Fruit fly (Drosophila melanogaster) Kc167 (cell line): ENCODE measurements around the gene HP1c.

Experiments
- Myc ChIP-seq: fragments of >200 bp; optimal IDR thresholded peaks from 2 replicates; lab custom pipeline; 2017; ENCODE audit warnings: missing external identifiers
- Sin3A ChIP-seq: fragments of >200 bp; optimal IDR thresholded peaks from 2 replicates; lab custom pipeline; 2018; ENCODE audit warnings: missing external identifiers
- h ChIP-seq: fragments of >200 bp; optimal IDR thresholded peaks from 3 replicates; lab custom pipeline; 2018; ENCODE audit warnings: missing external identifiers
- insv ChIP-seq: fragments of >200 bp; optimal IDR thresholded peaks from 3 replicates; lab custom pipeline; 2018; ENCODE audit warnings: missing external identifiers
- psq ChIP-seq: fragments of >200 bp; optimal IDR thresholded peaks from 2 replicates; lab custom pipeline; 2017; ENCODE audit warnings: missing external identifiers
- ttk ChIP-seq: sonication (Bioruptor generic); optimal IDR thresholded peaks from 2 replicates; lab custom pipeline; 2017; ENCODE audit warnings: missing external identifiers

Gene HP1c

DNA sequence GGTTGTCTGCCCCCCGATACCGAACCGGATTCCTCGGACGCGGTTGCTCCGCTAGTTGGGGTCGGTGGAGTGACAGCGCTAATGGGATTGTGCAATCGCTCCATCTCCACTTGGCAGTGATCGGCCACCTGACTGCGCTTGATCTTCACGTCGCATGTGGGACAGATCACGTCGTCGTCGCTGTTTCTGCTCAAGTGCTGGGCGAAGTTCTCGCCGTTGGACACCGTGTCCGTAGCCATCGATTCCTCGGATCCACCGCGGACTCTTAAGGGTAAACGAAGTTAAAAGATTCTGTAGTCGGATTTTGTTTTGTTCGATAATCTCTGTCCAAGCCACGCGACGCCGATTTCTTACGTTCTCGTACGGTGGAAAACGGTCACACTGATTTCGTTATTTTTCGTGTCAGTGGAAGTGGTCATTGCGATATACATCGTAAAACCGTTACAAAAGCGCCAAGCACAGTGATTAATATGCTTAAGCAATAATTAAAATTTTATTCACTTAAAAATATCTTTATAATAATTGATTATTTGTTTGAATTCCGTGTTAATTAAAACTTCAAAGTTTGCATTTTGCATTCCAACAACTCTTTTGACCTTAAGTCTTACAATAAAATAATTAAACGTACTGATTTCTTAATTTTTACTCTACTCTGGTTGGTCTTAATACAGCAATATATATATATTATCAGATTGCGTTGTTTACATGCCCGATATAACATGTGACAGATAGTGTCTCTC is 19.2 kb upstream of the HP1c start, which contains the start of gene RNF220:
TSS of gene RNF220 (minus strand) at position 384 of the 740 bp plus-strand sequence.
- TF ChIP-seq Sin3A (lab: Kevin White, UChicago) (no peak), psq (lab: Kevin White, UChicago) (peak; percentile 73), Myc (lab: Kevin White, UChicago) (no peak)

dm6 chr3R:22726771-22727455 is 18.5 kb upstream of the HP1c start, which contains the start of gene CG45049:
TSS of gene CG45049 (plus strand) at chr3R:22726967.
- TF ChIP-seq psq (lab: Kevin White, UChicago) (no peak), Myc (lab: Kevin White, UChicago) (no peak), Sin3A (lab: Kevin White, UChicago) (no peak), h (lab: Kevin White, UChicago) (no peak), insv (no peak), ttk (no peak)

- no peak for TF ChIP-seq psq (lab: Kevin White, UChicago)
- TF ChIP-seq Myc (lab: Kevin White, UChicago): no peak
- TF ChIP-seq h (lab: Kevin White, UChicago): no peak
- no peak for TF ChIP-seq insv
- no peak for TF ChIP-seq ttk
Measured at dm6 chr3R:22727456-22727833, 18.0 kb upstream of the HP1c start.

DNA sequence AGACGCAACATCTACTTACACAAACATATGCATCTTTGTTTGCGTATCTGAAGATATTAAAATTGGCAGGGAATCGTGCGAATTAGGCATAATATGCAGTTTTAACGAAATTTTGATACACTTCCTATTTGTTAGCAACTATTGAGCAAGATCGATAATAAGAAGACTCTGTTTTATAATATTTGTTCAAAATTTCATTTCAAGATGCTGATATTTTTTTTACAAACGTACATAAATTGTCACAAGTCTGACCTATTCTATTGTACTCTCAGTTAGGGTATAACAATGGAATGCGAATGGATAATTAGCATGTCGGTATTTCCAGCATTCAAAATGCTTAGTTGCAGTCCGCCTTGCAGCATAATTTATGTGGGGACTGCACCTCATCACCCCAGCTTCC is 17.6 kb upstream of the HP1c start:
- no peak for TF ChIP-seq Myc (lab: Kevin White, UChicago)
- TF ChIP-seq psq (lab: Kevin White, UChicago): no peak
- TF ChIP-seq h (lab: Kevin White, UChicago): no peak
- TF ChIP-seq ttk: no peak

DNA sequence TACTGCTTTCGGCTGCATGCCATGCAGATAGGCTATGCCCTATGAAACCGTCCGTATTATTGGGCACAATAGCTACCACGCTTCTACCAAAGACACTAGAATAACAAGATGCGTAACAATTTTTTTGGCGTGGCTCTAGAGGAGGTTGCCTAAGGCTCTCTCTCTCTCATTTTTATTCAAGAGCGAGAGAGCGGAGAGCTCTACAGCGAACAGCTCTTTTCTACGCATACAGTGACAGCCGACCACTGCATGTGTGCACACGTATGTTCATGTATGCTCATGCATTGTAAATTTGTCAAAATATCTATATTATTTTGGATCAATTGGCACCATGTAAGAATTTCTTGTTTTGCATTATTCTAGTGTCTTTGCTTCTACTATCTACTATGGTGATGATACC is 12.4 kb upstream of the HP1c start:
- no peak for TF ChIP-seq Sin3A (lab: Kevin White, UChicago)
- TF ChIP-seq ttk: no peak
- no peak for TF ChIP-seq h (lab: Kevin White, UChicago)
- TF ChIP-seq Myc (lab: Kevin White, UChicago): no peak
- TF ChIP-seq insv: no peak
- no peak for TF ChIP-seq psq (lab: Kevin White, UChicago)

dm6 chr3R:22733751-22734150 is 11.7 kb upstream of the HP1c start, which contains the start of gene Takl2:
TSS of gene Takl2 (minus strand) at chr3R:22733851.
- no peak for TF ChIP-seq Myc (lab: Kevin White, UChicago)
- no peak for TF ChIP-seq insv
- TF ChIP-seq psq (lab: Kevin White, UChicago): no peak
- no peak for TF ChIP-seq h (lab: Kevin White, UChicago)

DNA sequence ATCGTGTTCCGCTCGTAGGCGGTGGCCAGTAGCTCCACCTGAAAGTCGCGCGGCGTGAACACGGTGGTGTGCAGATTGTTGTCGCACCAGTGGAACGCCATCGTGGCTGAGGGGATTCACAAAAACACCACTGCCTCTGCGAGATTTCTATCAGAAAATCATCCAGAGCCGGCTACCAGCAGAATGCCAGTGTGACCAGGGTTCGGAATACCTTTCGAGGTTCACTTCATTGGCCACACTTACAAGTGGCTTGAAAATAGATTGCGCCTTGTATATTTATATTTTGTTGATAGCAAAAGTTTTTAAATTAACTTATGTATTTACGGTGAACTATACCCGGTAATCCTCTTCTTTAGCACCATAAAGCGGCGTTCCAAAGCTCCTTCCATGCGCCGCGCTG is 4.5 kb upstream of the HP1c start, which contains the start of the genes Dcr-1 and CG6985:
TSS of gene Dcr-1 (minus strand) at position 162 of the 400 bp plus-strand sequence.
TSS of gene CG6985 (plus strand) at position 221 of the 400 bp plus-strand sequence.
- TF ChIP-seq insv (no peak), ttk (no peak), Myc (lab: Kevin White, UChicago) (no peak), psq (lab: Kevin White, UChicago) (no peak), Sin3A (lab: Kevin White, UChicago) (no peak), h (lab: Kevin White, UChicago) (no peak)

dm6 chr3R:22747423-22748090 is 2.1 kb downstream of the HP1c start, which contains the start of gene CG17141:
TSS of gene CG17141 (minus strand) at chr3R:22747599.
- no peak for TF ChIP-seq psq (lab: Kevin White, UChicago)

dm6 chr3R:22748956-22749355 is 3.5 kb downstream of the HP1c start, which contains the start of gene CG31139:
TSS of gene CG31139 (minus strand) at chr3R:22749056.
- TF ChIP-seq insv: no peak
- no peak for TF ChIP-seq Sin3A (lab: Kevin White, UChicago)
- TF ChIP-seq psq (lab: Kevin White, UChicago): no peak
- no peak for TF ChIP-seq Myc (lab: Kevin White, UChicago)
- no peak for TF ChIP-seq ttk
- TF ChIP-seq h (lab: Kevin White, UChicago): no peak

dm6 chr3R:22750039-22750438 is 4.6 kb downstream of the HP1c start:
- no peak for TF ChIP-seq Myc (lab: Kevin White, UChicago)
- TF ChIP-seq h (lab: Kevin White, UChicago): no peak
- no peak for TF ChIP-seq ttk
- TF ChIP-seq insv: no peak
- no peak for TF ChIP-seq psq (lab: Kevin White, UChicago)
- no peak for TF ChIP-seq Sin3A (lab: Kevin White, UChicago)

DNA sequence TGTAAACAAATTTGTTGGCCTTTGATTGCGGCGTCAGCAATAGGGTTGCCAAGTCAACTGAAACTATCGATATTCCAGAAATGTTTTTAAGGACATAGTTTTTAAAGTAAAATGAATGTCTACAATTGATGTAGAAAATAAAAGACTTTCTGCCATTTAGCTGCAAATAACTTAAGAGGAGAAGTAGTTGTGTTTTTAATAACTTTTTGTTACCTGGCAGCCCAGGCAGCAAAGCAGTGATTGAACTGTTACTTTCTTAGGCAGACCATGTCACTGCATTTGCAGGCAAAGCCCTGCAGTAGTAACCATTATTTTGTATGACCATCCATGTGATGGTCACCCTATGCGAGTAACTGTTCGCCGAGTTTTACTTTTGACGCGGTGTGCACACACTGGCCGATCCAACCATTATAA is 5.1 kb downstream of the HP1c start, which contains the start of the genes rumi, CG7029 and Usp12-46:
TSS of gene rumi (minus strand) at position 64 of the 414 bp plus-strand sequence.
TSS of gene CG7029 (plus strand) at position 368 of the 414 bp plus-strand sequence.
TSS of gene Usp12-46 (plus strand) at position 368 of the 414 bp plus-strand sequence.
- TF ChIP-seq Sin3A (lab: Kevin White, UChicago): no peak
- TF ChIP-seq ttk: no peak
- no peak for TF ChIP-seq Myc (lab: Kevin White, UChicago)
- TF ChIP-seq insv: no peak
- TF ChIP-seq h (lab: Kevin White, UChicago): no peak
- no peak for TF ChIP-seq psq (lab: Kevin White, UChicago)

- no peak for TF ChIP-seq h (lab: Kevin White, UChicago)
- TF ChIP-seq ttk: no peak
- no peak for TF ChIP-seq psq (lab: Kevin White, UChicago)
- no peak for TF ChIP-seq Myc (lab: Kevin White, UChicago)
- no peak for TF ChIP-seq insv
Measured at dm6 chr3R:22751111-22751510, 5.7 kb downstream of the HP1c start.
